Worm (Caenorhabditis elegans) whole organism, early embryonic: ENCODE results near the gene E02H4.6.

ENCODE experiments used
- F13C5.2 ChIP-seq: sonication (generic microtip); optimal IDR thresholded peaks from 2 replicates; lab custom pipeline; 2017; ENCODE audit warnings: mild to moderate bottlenecking, missing genetic modification characterization, inconsistent platforms, missing compliant biosample characterization
- ama-1 ChIP-seq: fragments of 150-350 bp; optimal IDR thresholded peaks from 2 replicates; lab custom pipeline; 2014
- ceh-13 ChIP-seq: fragments of 200-800 bp; sonication (Bioruptor generic); optimal IDR thresholded peaks from 2 replicates; lab custom pipeline; 2018; ENCODE audit warnings: mild to moderate bottlenecking, missing genetic modification characterization, missing compliant biosample characterization
- ceh-36 ChIP-seq: sonication (generic microtip); optimal IDR thresholded peaks from 2 replicates; lab custom pipeline; 2016; ENCODE audit warnings: missing genetic modification characterization, inconsistent platforms, missing compliant biosample characterization
- ets-7 ChIP-seq: sonication (generic microtip); optimal IDR thresholded peaks from 2 replicates; lab custom pipeline; 2016; ENCODE audit warnings: missing genotype, missing genetic modification characterization, missing compliant biosample characterization
- flt-1 ChIP-seq: fragments of 200-800 bp; sonication (Bioruptor generic); IDR thresholded peaks from 2 replicates; pipeline ENCODE4 v1.3.6; 2022; ENCODE audit warnings: missing genetic modification characterization, missing compliant biosample characterization
- hmbx-1 ChIP-seq: sonication (generic microtip); optimal IDR thresholded peaks from 2 replicates; lab custom pipeline; 2016; ENCODE audit warnings: mild to moderate bottlenecking, missing genetic modification characterization, missing compliant biosample characterization
- hnd-1 ChIP-seq: sonication (generic microtip); optimal IDR thresholded peaks from 2 replicates; lab custom pipeline; 2016; ENCODE audit warnings: missing genetic modification characterization, missing compliant biosample characterization
- scrt-1 ChIP-seq: fragments of 200-800 bp; sonication (Bioruptor generic); IDR thresholded peaks from 2 replicates; pipeline ENCODE4 v1.3.6; 2022; ENCODE audit warnings: missing genetic modification characterization, missing compliant biosample characterization
- sea-1 ChIP-seq: fragments of 200-800 bp; sonication (Bioruptor generic); conservative IDR thresholded peaks from 2 replicates; pipeline ENCODE4 v1.3.6; 2022; ENCODE audit warnings: missing genetic modification characterization, missing compliant biosample characterization
- tbx-11 ChIP-seq: fragments of 200-800 bp; sonication (Bioruptor generic); IDR thresholded peaks from 2 replicates; pipeline ENCODE4 v1.3.6; 2022; ENCODE audit warnings: missing genetic modification characterization, missing compliant biosample characterization
- tbx-37 ChIP-seq: fragments of 200-800 bp; sonication (Bioruptor generic); conservative IDR thresholded peaks from 2 replicates; pipeline ENCODE4 v1.3.6; 2022; ENCODE audit warnings: missing genetic modification reagents, missing genetic modification characterization, missing compliant biosample characterization

- TF ChIP-seq tbx-11 (GFP tag; lab: Robert Waterston, UW) (no peak), ama-1 (no peak), sea-1 (GFP tag; lab: Robert Waterston, UW) (no peak), hmbx-1 (tag; lab: Kevin White, UChicago) (no peak), tbx-37 (GFP tag; lab: Robert Waterston, UW) (no peak), ets-7 (tag; lab: Kevin White, UChicago) (no peak), ceh-36 (tag; lab: Kevin White, UChicago) (no peak), flt-1 (GFP tag; lab: Robert Waterston, UW) (no peak), hnd-1 (tag; lab: Kevin White, UChicago) (no peak), F13C5.2 (no peak), ceh-13 (no peak), scrt-1 (GFP tag; lab: Robert Waterston, UW) (no peak)
Measured at ce11 chrX:14207942-14208341, 44.0 kb downstream of the E02H4.6 start, which contains the start of gene ceh-37.
